Fruit fly (Drosophila melanogaster) whole organism, prepupa: ENCODE measurements around the gene Sox21b.

Experiments used
- Blimp-1 ChIP-seq: fragments of 200-800 bp; sonication (Bioruptor generic); optimal IDR thresholded peaks from 3 replicates; lab custom pipeline; 2017; ENCODE audit warnings: missing biosample characterization, missing genetic modification characterization, mild to moderate bottlenecking, moderate library complexity, missing genetic modification reagents
- CG10669 ChIP-seq: fragments of 200-800 bp; sonication (Bioruptor generic); optimal IDR thresholded peaks from 3 replicates; lab custom pipeline; 2018; ENCODE audit warnings: missing biosample characterization, mild to moderate bottlenecking, missing genetic modification characterization, moderate library complexity
- CG11294 ChIP-seq: fragments of 200-800 bp; sonication (Bioruptor generic); IDR thresholded peaks from 2 replicates; pipeline ENCODE4 v1.3.6; 2022; ENCODE audit warnings: missing biosample characterization, missing genetic modification characterization
- CG11902 ChIP-seq: fragments of 200-800 bp; sonication (Bioruptor generic); optimal IDR thresholded peaks from 3 replicates; lab custom pipeline; 2016; ENCODE audit warnings: missing biosample characterization, missing genetic modification characterization
- CG1621 ChIP-seq: fragments of 200-800 bp; sonication (Bioruptor generic); optimal IDR thresholded peaks from 3 replicates; lab custom pipeline; 2018; ENCODE audit warnings: missing biosample characterization, mild to moderate bottlenecking, missing genetic modification characterization
- CG3032 ChIP-seq: fragments of 200-800 bp; optimal IDR thresholded peaks from 2 replicates; lab custom pipeline; 2019; ENCODE audit warnings: missing biosample characterization, mild to moderate bottlenecking, missing genetic modification characterization, moderate library complexity
- CG34406 ChIP-seq: fragments of 200-800 bp; sonication (Bioruptor generic); optimal IDR thresholded peaks from 3 replicates; lab custom pipeline; 2016; ENCODE audit warnings: missing biosample characterization, missing genetic modification characterization
- CG3919 ChIP-seq: fragments of 200-800 bp; sonication (Bioruptor generic); optimal IDR thresholded peaks from 3 replicates; lab custom pipeline; 2016; ENCODE audit warnings: missing biosample characterization, missing genetic modification characterization
- CG4318 ChIP-seq: fragments of 200-800 bp; sonication (Bioruptor generic); optimal IDR thresholded peaks from 3 replicates; lab custom pipeline; 2017; ENCODE audit warnings: missing biosample characterization, mild to moderate bottlenecking, missing genetic modification characterization
- CG6792 ChIP-seq: fragments of 200-800 bp; sonication (Bioruptor generic); optimal IDR thresholded peaks from 3 replicates; lab custom pipeline; 2016; ENCODE audit warnings: missing biosample characterization, missing genetic modification characterization
- CG8319 ChIP-seq: fragments of 200-800 bp; sonication (Bioruptor generic); optimal IDR thresholded peaks from 3 replicates; lab custom pipeline; 2016; ENCODE audit warnings: missing biosample characterization, missing genetic modification characterization
- CG8632 ChIP-seq: fragments of 200-800 bp; sonication (Bioruptor generic); optimal IDR thresholded peaks from 3 replicates; lab custom pipeline; 2016; ENCODE audit warnings: missing biosample characterization, missing genetic modification characterization
- CG9139 ChIP-seq: fragments of 200-800 bp; sonication (Bioruptor generic); optimal IDR thresholded peaks from 3 replicates; lab custom pipeline; 2017; ENCODE audit warnings: missing biosample characterization, mild to moderate bottlenecking, missing genetic modification characterization
- Eip78C ChIP-seq: fragments of 200-800 bp; sonication (Bioruptor generic); peaks from one replicate; lab custom pipeline; 2016; ENCODE audit warnings: missing biosample characterization, missing genetic modification characterization
- Ets21C ChIP-seq: fragments of 200-800 bp; sonication (Bioruptor generic); optimal IDR thresholded peaks from 3 replicates; lab custom pipeline; 2016; ENCODE audit warnings: missing biosample characterization, missing genetic modification characterization
- Ets96B ChIP-seq: fragments of 200-800 bp; optimal IDR thresholded peaks from 2 replicates; lab custom pipeline; 2019; ENCODE audit warnings: missing biosample characterization, mild to moderate bottlenecking, missing genetic modification characterization, moderate library complexity
- Gug ChIP-seq: fragments of 200-800 bp; sonication (Bioruptor generic); IDR thresholded peaks from 2 replicates; pipeline ENCODE4 v1.3.6; 2022; ENCODE audit warnings: missing biosample characterization, missing genetic modification characterization
- Hr38 ChIP-seq: sonication (Bioruptor generic); optimal IDR thresholded peaks from 2 replicates; lab custom pipeline; 2016; ENCODE audit warnings: missing biosample characterization, missing genetic modification characterization
- Hr39 ChIP-seq: fragments of 200-800 bp; sonication (Bioruptor generic); optimal IDR thresholded peaks from 2 replicates; lab custom pipeline; 2016; ENCODE audit warnings: missing biosample characterization, missing genetic modification characterization
- Hr4 ChIP-seq: fragments of 200-800 bp; sonication (Bioruptor generic); optimal IDR thresholded peaks from 3 replicates; lab custom pipeline; 2016; ENCODE audit warnings: missing biosample characterization, missing genetic modification characterization
- Lpt ChIP-seq: fragments of 200-800 bp; sonication (Bioruptor generic); optimal IDR thresholded peaks from 3 replicates; lab custom pipeline; 2016; ENCODE audit warnings: missing biosample characterization, missing genetic modification characterization
- Met ChIP-seq: fragments of 200-800 bp; sonication (Bioruptor generic); optimal IDR thresholded peaks from 3 replicates; lab custom pipeline; 2016; ENCODE audit warnings: missing biosample characterization, missing genetic modification characterization
- Smox ChIP-seq: fragments of 200-800 bp; sonication (Bioruptor generic); optimal IDR thresholded peaks from 3 replicates; lab custom pipeline; 2016; ENCODE audit warnings: missing biosample characterization, missing genetic modification characterization
- Sox102F ChIP-seq: fragments of 200-800 bp; sonication (Bioruptor generic); optimal IDR thresholded peaks from 2 replicates; lab custom pipeline; 2016; ENCODE audit warnings: missing biosample characterization, mild to moderate bottlenecking, missing genetic modification characterization
- achi ChIP-seq: fragments of 200-800 bp; sonication (Bioruptor generic); optimal IDR thresholded peaks from 3 replicates; lab custom pipeline; 2016; ENCODE audit warnings: missing biosample characterization, missing genetic modification characterization
- acj6 ChIP-seq: fragments of 200-800 bp; sonication (Bioruptor generic); optimal IDR thresholded peaks from 3 replicates; lab custom pipeline; 2016; ENCODE audit warnings: missing biosample characterization, missing genetic modification characterization
- dac ChIP-seq: fragments of 200-800 bp; sonication (Bioruptor generic); optimal IDR thresholded peaks from 2 replicates; lab custom pipeline; 2017; ENCODE audit warnings: missing biosample characterization, mild to moderate bottlenecking, missing genetic modification characterization
- dsx ChIP-seq: fragments of 200-800 bp; optimal IDR thresholded peaks from 3 replicates; lab custom pipeline; 2019; ENCODE audit warnings: missing biosample characterization, mild to moderate bottlenecking, missing genetic modification characterization, moderate library complexity; ENCODE audit not compliant: poor library complexity, severe bottlenecking
- eg ChIP-seq: fragments of 200-800 bp; sonication (Bioruptor generic); IDR thresholded peaks from 3 replicates; pipeline ENCODE4 v1.3.6; 2022; ENCODE audit warnings: missing biosample characterization, missing genetic modification characterization
- fd85E ChIP-seq: fragments of 200-800 bp; sonication (Bioruptor generic); optimal IDR thresholded peaks from 3 replicates; lab custom pipeline; 2016; ENCODE audit warnings: missing biosample characterization, missing genetic modification characterization
- fkh ChIP-seq: fragments of 200-800 bp; sonication (Bioruptor generic); optimal IDR thresholded peaks from 3 replicates; lab custom pipeline; 2017; ENCODE audit warnings: missing biosample characterization, mild to moderate bottlenecking, missing genetic modification characterization, moderate library complexity
- lz ChIP-seq: fragments of 200-800 bp; sonication (Bioruptor generic); optimal IDR thresholded peaks from 3 replicates; lab custom pipeline; 2016; ENCODE audit warnings: missing biosample characterization, missing genetic modification characterization
- net ChIP-seq: fragments of 200-800 bp; sonication (Bioruptor generic); optimal IDR thresholded peaks from 3 replicates; lab custom pipeline; 2016; ENCODE audit warnings: missing biosample characterization, missing genetic modification characterization
- pdm3 ChIP-seq: fragments of 200-800 bp; sonication (Bioruptor generic); optimal IDR thresholded peaks from 3 replicates; lab custom pipeline; 2016; ENCODE audit warnings: missing biosample characterization, missing genetic modification characterization
- salr ChIP-seq, 2 experiments: fragments of 200-800 bp; sonication (Bioruptor generic); optimal IDR thresholded peaks; 3 replicates each; lab custom pipeline; 2016 to 2018; ENCODE audit warnings: missing biosample characterization in 2 of 2, missing genetic modification characterization in 2 of 2, mild to moderate bottlenecking in 1 of 2
- svp ChIP-seq: fragments of 200-800 bp; sonication (Bioruptor generic); peaks from one replicate; lab custom pipeline; 2016; ENCODE audit warnings: missing biosample characterization, missing genetic modification characterization
- topi ChIP-seq: fragments of 200-800 bp; sonication (Bioruptor generic); optimal IDR thresholded peaks from 3 replicates; lab custom pipeline; 2016; ENCODE audit warnings: missing biosample characterization, missing genetic modification characterization
- vri ChIP-seq: fragments of 200-800 bp; sonication (Bioruptor generic); optimal IDR thresholded peaks from 3 replicates; lab custom pipeline; 2016; ENCODE audit warnings: missing biosample characterization, mild to moderate bottlenecking, missing genetic modification characterization

Gene Sox21b

DNA sequence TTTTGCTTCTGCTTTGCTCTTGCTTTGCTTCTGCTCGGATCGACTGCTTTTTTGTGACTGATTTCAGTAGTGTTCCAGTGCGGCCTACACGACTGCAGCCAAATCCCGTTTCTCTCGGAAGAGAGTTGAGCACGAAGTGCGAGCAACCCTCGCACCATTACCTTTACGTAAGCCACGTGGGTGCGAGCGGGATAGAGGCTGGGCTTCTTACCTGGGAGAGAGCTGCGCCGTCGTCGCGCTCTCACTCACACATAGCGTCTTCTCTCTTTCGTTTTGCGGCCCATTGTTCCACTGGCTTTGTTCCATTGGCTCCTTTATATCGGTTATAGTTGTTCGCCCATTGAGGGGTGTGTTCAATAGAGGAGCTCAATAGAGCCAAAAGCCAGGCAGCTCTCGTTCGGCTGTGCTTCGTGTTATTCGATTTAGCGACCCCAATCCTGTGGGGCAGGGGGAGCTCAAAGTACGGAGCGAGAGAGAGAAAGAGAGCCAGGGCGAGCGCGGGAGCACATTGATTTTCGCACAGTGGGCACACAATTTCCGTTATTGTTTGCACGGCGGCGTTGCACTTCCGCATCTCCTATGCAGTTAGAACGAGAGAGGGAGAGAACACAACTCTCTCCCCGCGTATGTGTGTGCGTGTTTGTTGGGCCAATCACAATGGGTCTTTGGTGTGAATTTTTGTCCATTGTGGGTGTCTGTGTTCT lies 46.5 kb upstream of the Sox21b start (continued):
- TF ChIP-seq achi, result no peak
- TF ChIP-seq vri, result no peak
- TF ChIP-seq Hr4 (GFP tag; lab: Kevin White, UChicago), result no peak
- TF ChIP-seq dsx (GFP tag; lab: Kevin White, UChicago), result no peak
- TF ChIP-seq pdm3, result no peak
- no peak for TF ChIP-seq Ets96B (tag; lab: Kevin White, UChicago)
- TF ChIP-seq dac (GFP tag; lab: Kevin White, UChicago), result no peak
- no peak for TF ChIP-seq CG8632 (GFP tag; lab: Kevin White, UChicago)
- no peak for TF ChIP-seq Blimp-1 (GFP tag; lab: Kevin White, UChicago)
- no peak for TF ChIP-seq CG6792
- no peak for TF ChIP-seq CG1621 (tag; lab: Kevin White, UChicago)
- no peak for TF ChIP-seq CG4318
- TF ChIP-seq CG10669 (GFP tag; lab: Kevin White, UChicago), result no peak
- TF ChIP-seq net, result no peak
- TF ChIP-seq fd85E (GFP tag; lab: Kevin White, UChicago), result no peak
- TF ChIP-seq Hr38, result no peak
- TF ChIP-seq CG34406 (GFP tag; lab: Kevin White, UChicago), result no peak
- no peak for TF ChIP-seq acj6 (GFP tag; lab: Kevin White, UChicago)
- TF ChIP-seq Ets21C (GFP tag; lab: Kevin White, UChicago), result no peak
- no peak for TF ChIP-seq Met
- TF ChIP-seq CG9139 (GFP tag; lab: Kevin White, UChicago), result no peak
- TF ChIP-seq Lpt (GFP tag; lab: Kevin White, UChicago), result no peak
- TF ChIP-seq CG3032 (tag; lab: Kevin White, UChicago), result no peak
- no peak for TF ChIP-seq CG8319
- peak; percentile 46; the same call in 1 of the 3 replicates for TF ChIP-seq eg
- TF ChIP-seq svp (GFP tag; lab: Kevin White, UChicago), result no peak
- no peak for TF ChIP-seq Eip78C (GFP tag; lab: Kevin White, UChicago)
- TF ChIP-seq salr (GFP tag; optimal IDR thresholded peaks at IDR 0.05; lab: Kevin White, UChicago), result no peak
- no peak for TF ChIP-seq CG11294

- TF ChIP-seq CG3919 (GFP tag; lab: Kevin White, UChicago) (no peak), Smox (GFP tag; lab: Kevin White, UChicago) (no peak), achi (no peak), svp (GFP tag; lab: Kevin White, UChicago) (peak; percentile 38), fkh (GFP tag; lab: Kevin White, UChicago) (peak; percentile 94), CG11902 (no peak)
Observed at dm6 chr3L:14174197-14174596, 43.1 kb upstream of the Sox21b start.

DNA sequence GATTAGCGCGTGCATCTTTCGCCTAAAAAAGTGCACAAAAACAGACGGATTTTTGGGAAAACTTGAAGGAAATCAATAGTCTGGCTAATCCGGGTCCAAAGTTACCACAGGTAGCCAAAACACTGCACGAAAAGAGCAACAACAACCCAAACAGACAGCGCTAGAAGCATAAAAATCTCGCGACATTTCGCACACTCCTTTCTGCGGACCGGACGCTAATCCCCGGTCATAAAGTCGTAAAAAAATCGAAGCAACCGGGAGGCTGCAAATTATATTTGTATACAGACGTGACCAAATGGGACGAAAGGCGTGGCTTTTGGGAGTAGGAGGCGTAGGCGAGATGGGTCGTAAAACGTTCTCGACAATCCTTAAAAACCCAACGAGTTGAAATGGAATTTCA lies 42.2 kb upstream of the Sox21b start:
- TF ChIP-seq fkh (GFP tag; lab: Kevin White, UChicago), result no peak
- TF ChIP-seq svp (GFP tag; lab: Kevin White, UChicago), result no peak
- TF ChIP-seq topi (GFP tag; lab: Kevin White, UChicago), result no peak
- TF ChIP-seq Sox102F (GFP tag; lab: Kevin White, UChicago), result no peak
- no peak for TF ChIP-seq salr (GFP tag; optimal IDR thresholded peaks at IDR 0.05; lab: Kevin White, UChicago)
- TF ChIP-seq Gug (GFP tag; lab: Robert Waterston, UW), result no peak
- no peak for TF ChIP-seq lz (GFP tag; lab: Kevin White, UChicago)
- TF ChIP-seq Hr39, result no peak
- TF ChIP-seq Eip78C (GFP tag; lab: Kevin White, UChicago), result no peak
